Fruit fly (Drosophila melanogaster) whole organism, prepupa: Measurements from ENCODE around the gene Ir68a.

ENCODE experiments used
- Blimp-1 ChIP-seq: fragments of 200-800 bp; sonication (Bioruptor generic); optimal IDR thresholded peaks from 3 replicates; lab custom pipeline; 2017; ENCODE audit warnings: missing biosample characterization, missing genetic modification characterization, mild to moderate bottlenecking, moderate library complexity, missing genetic modification reagents
- CG16779 ChIP-seq: fragments of 200-800 bp; sonication (Bioruptor generic); optimal IDR thresholded peaks from 3 replicates; lab custom pipeline; 2017; ENCODE audit warnings: missing biosample characterization, mild to moderate bottlenecking, missing genetic modification characterization
- CG6792 ChIP-seq: fragments of 200-800 bp; sonication (Bioruptor generic); optimal IDR thresholded peaks from 3 replicates; lab custom pipeline; 2016; ENCODE audit warnings: missing biosample characterization, missing genetic modification characterization
- Eip93F ChIP-seq: fragments of 200-800 bp; sonication (Bioruptor generic); optimal IDR thresholded peaks from 2 replicates; lab custom pipeline; 2016; ENCODE audit warnings: missing biosample characterization, mild to moderate bottlenecking, missing genetic modification characterization
- Ets96B ChIP-seq: fragments of 200-800 bp; optimal IDR thresholded peaks from 2 replicates; lab custom pipeline; 2019; ENCODE audit warnings: missing biosample characterization, mild to moderate bottlenecking, missing genetic modification characterization, moderate library complexity
- Gug ChIP-seq: fragments of 200-800 bp; sonication (Bioruptor generic); IDR thresholded peaks from 2 replicates; pipeline ENCODE4 v1.3.6; 2022; ENCODE audit warnings: missing biosample characterization, missing genetic modification characterization
- Hr39 ChIP-seq: fragments of 200-800 bp; sonication (Bioruptor generic); optimal IDR thresholded peaks from 2 replicates; lab custom pipeline; 2016; ENCODE audit warnings: missing biosample characterization, missing genetic modification characterization
- Sox102F ChIP-seq: fragments of 200-800 bp; sonication (Bioruptor generic); optimal IDR thresholded peaks from 2 replicates; lab custom pipeline; 2016; ENCODE audit warnings: missing biosample characterization, mild to moderate bottlenecking, missing genetic modification characterization
- Sox14 ChIP-seq: fragments of 200-800 bp; sonication (Bioruptor generic); optimal IDR thresholded peaks from 3 replicates; lab custom pipeline; 2016; ENCODE audit warnings: missing biosample characterization, missing genetic modification characterization
- salr ChIP-seq, 2 experiments: fragments of 200-800 bp; sonication (Bioruptor generic); optimal IDR thresholded peaks; 3 replicates each; lab custom pipeline; 2016 to 2018; ENCODE audit warnings: missing biosample characterization in 2 of 2, missing genetic modification characterization in 2 of 2, mild to moderate bottlenecking in 1 of 2

DNA sequence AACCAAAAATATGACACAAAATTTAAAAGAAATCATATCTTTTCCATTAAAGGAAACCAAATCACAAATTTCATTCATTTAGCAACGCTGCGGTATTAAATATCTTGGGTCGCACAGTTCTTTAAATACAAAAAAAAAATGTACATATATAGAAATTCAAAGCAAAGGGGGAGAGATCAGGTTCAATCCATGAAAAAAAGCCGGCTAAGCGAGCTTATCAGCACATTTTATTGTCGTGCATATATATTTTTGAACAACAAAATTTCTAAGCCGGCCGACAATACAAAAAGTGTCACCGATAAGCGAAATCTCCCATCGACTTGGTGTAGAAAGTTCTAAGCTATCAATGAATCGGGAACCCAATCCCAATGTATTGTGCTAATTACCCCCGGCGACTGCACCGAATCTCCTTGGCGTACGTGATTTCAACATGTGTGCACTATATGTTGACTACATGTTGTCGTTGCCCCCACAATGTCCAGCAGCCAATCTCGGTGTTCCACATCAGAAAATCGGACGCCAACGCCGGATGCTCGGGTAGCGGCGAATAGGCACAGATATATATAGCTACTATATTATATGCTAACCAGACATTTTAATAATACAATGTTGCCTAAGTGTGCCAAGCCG, 32.1 kb downstream of the Ir68a start:
- TF ChIP-seq Hr39 (GFP tag; lab: Kevin White, UChicago) (no peak), Sox14 (no peak), Ets96B (tag; lab: Kevin White, UChicago) (no peak), Eip93F (GFP tag; lab: Kevin White, UChicago) (no peak), salr (GFP tag; optimal IDR thresholded peaks at IDR 0.05; lab: Kevin White, UChicago) (no peak), CG6792 (no peak), Sox102F (GFP tag; lab: Kevin White, UChicago) (no peak), Gug (GFP tag; lab: Robert Waterston, UW) (no peak), CG16779 (no peak), Blimp-1 (no peak)
